Fruit fly (Drosophila melanogaster): ENCODE measurements around the gene Femcoat.

DNA sequence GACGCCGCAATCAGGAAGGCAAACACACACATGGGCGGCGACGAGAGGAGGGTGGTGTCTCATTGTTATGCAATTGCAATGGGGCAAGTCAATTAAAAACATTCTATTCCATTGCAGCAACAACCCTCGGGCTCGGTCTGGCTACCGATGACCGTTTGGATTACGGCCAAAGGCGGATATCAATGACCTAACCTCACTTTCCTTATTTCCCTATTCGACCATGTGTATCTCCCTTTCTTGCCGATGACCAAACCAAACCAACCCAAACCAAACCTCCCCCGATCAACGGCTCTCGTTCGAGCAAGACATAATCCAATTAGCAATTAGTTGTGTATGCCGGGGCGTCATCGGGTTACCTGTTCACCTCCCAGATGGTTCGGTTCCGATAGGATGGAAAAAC is 43.9 kb downstream of the Femcoat start:
- no peak for TF ChIP-seq CG8290 (GFP tag; optimal IDR thresholded peaks at IDR 0.05)
- TF ChIP-seq CG8290 (tag; optimal IDR thresholded peaks at IDR 0.05), result no peak
- no peak for TF ChIP-seq CG18011 (GFP tag; optimal IDR thresholded peaks at IDR 0.05)
- TF ChIP-seq CG13775 (GFP tag; optimal IDR thresholded peaks at IDR 0.05), result no peak
- no peak for TF ChIP-seq caup (GFP tag; optimal IDR thresholded peaks at IDR 0.05; ENCODE audit: severe bottlenecking)
- TF ChIP-seq CG4282 (GFP tag; optimal IDR thresholded peaks at IDR 0.05), result no peak
- TF ChIP-seq bbx (GFP tag; IDR thresholded peaks at IDR 0.05; ENCODE audit: partially characterized antibody), result no peak
- no peak for TF ChIP-seq yki (optimal IDR thresholded peaks at IDR 0.05)
